Fruit fly (Drosophila melanogaster) whole organism, wandering third instar larva: ENCODE measurements around the gene simj.

Source experiments
- Abd-B ChIP-seq: fragments of >200 bp; optimal IDR thresholded peaks from 2 replicates; lab custom pipeline; 2017; ENCODE audit warnings: missing biosample characterization, missing genetic modification characterization
- CG32264 ChIP-seq: fragments of 200-800 bp; sonication (Bioruptor generic); optimal IDR thresholded peaks from 2 replicates; lab custom pipeline; 2016; ENCODE audit warnings: missing biosample characterization, missing genetic modification characterization
- CG9705 ChIP-seq: fragments of 200-800 bp; sonication (Bioruptor generic); optimal IDR thresholded peaks from 2 replicates; lab custom pipeline; 2018; ENCODE audit warnings: missing biosample characterization, mild to moderate bottlenecking, missing genetic modification characterization
- CrebA ChIP-seq: fragments of 200-800 bp; sonication (Bioruptor generic); optimal IDR thresholded peaks from 2 replicates; lab custom pipeline; 2016; ENCODE audit warnings: missing biosample characterization, mild to moderate bottlenecking, missing genetic modification characterization, borderline replicate concordance
- Dif ChIP-seq: fragments of 200-275, 200-300 bp; sonication (Bioruptor generic); optimal IDR thresholded peaks from 2 replicates; lab custom pipeline; 2018; ENCODE audit warnings: missing biosample characterization, missing genetic modification characterization; ENCODE audit not compliant: partially characterized antibody
- GATAd ChIP-seq: sonication (Bioruptor generic); optimal IDR thresholded peaks from 2 replicates; lab custom pipeline; 2016; ENCODE audit warnings: missing biosample characterization, missing genetic modification characterization
- Hnf4 ChIP-seq: fragments of 200-800 bp; sonication (Bioruptor generic); optimal IDR thresholded peaks from 2 replicates; lab custom pipeline; 2016; ENCODE audit warnings: missing biosample characterization, mild to moderate bottlenecking, missing genetic modification characterization
- Hr78 ChIP-seq: fragments of >200 bp; optimal IDR thresholded peaks from 2 replicates; lab custom pipeline; 2017; ENCODE audit warnings: missing biosample characterization, missing genetic modification characterization
- Hr83 ChIP-seq: fragments of 200-300 bp; sonication (Bioruptor generic); optimal IDR thresholded peaks from 2 replicates; lab custom pipeline; 2016; ENCODE audit warnings: missing biosample characterization, mild to moderate bottlenecking, missing genetic modification characterization, moderate library complexity; ENCODE audit not compliant: poor library complexity, severe bottlenecking
- Jra ChIP-seq: sonication (Bioruptor generic); optimal IDR thresholded peaks from 2 replicates; lab custom pipeline; 2016; ENCODE audit warnings: missing biosample characterization, missing genetic modification characterization
- Mio ChIP-seq: sonication (Bioruptor generic); optimal IDR thresholded peaks from 2 replicates; lab custom pipeline; 2016; ENCODE audit warnings: missing biosample characterization, missing genetic modification characterization
- Myc ChIP-seq: fragments of >200 bp; optimal IDR thresholded peaks from 2 replicates; lab custom pipeline; 2017
- N ChIP-seq: fragments of >200 bp; optimal IDR thresholded peaks from 2 replicates; lab custom pipeline; 2018; ENCODE audit warnings: missing biosample characterization, missing external identifiers, missing genetic modification characterization
- OdsH ChIP-seq: fragments of 200-800 bp; sonication (Bioruptor generic); optimal IDR thresholded peaks from 2 replicates; lab custom pipeline; 2016; ENCODE audit warnings: missing biosample characterization, mild to moderate bottlenecking, missing genetic modification characterization
- Rel ChIP-seq, 2 experiments: fragments of 200-800 bp; sonication (Bioruptor generic) in 1 of 2; optimal IDR thresholded peaks; 2 replicates in 1 of 2; 3 replicates in 1 of 2; lab custom pipeline; 2016 to 2019; ENCODE audit warnings: mild to moderate bottlenecking in 2 of 2, missing biosample characterization in 2 of 2, missing genetic modification characterization in 2 of 2, moderate library complexity in 1 of 2
- Sp1 ChIP-seq: fragments of 200-800 bp; sonication (Bioruptor generic); optimal IDR thresholded peaks from 3 replicates; lab custom pipeline; 2019; ENCODE audit warnings: missing biosample characterization, mild to moderate bottlenecking, missing genetic modification characterization, moderate library complexity
- Vsx2 ChIP-seq: fragments of 200-300, 225-300 bp; sonication (Bioruptor generic); optimal IDR thresholded peaks from 2 replicates; lab custom pipeline; 2018; ENCODE audit warnings: missing biosample characterization, missing genetic modification characterization; ENCODE audit not compliant: partially characterized antibody
- br ChIP-seq: fragments of 200-800 bp; sonication (Bioruptor generic); optimal IDR thresholded peaks from 2 replicates; lab custom pipeline; 2016; ENCODE audit warnings: missing biosample characterization, missing genetic modification characterization
- brk ChIP-seq: fragments of 200-800 bp; sonication (Bioruptor generic); optimal IDR thresholded peaks from 2 replicates; lab custom pipeline; 2016; ENCODE audit warnings: missing biosample characterization, mild to moderate bottlenecking, missing genetic modification characterization
- dl ChIP-seq, 2 experiments: fragments of 175-275, 200-275 bp in 1 of 2; fragments of 200-275 bp in 1 of 2; sonication (Bioruptor generic); optimal IDR thresholded peaks; lab custom pipeline; 2018; ENCODE audit warnings: mild to moderate bottlenecking in 2 of 2, missing biosample characterization in 2 of 2, missing genetic modification characterization in 2 of 2, moderate library complexity in 2 of 2; ENCODE audit not compliant: partially characterized antibody in 2 of 2, insufficient read depth in 1 of 2
- dsf ChIP-seq: sonication (Bioruptor generic); optimal IDR thresholded peaks from 2 replicates; lab custom pipeline; 2016; ENCODE audit warnings: missing biosample characterization, missing genetic modification characterization, borderline replicate concordance
- ey ChIP-seq: fragments of 200-800 bp; sonication (Bioruptor generic); optimal IDR thresholded peaks from 2 replicates; lab custom pipeline; 2016; ENCODE audit warnings: missing biosample characterization, missing genetic modification characterization
- foxo ChIP-seq, 2 experiments: fragments of 200-800 bp; sonication (Bioruptor generic); optimal IDR thresholded peaks; 2 replicates in 1 of 2; 3 replicates in 1 of 2; lab custom pipeline; 2016 to 2017; ENCODE audit warnings: missing biosample characterization in 2 of 2, missing genetic modification characterization in 2 of 2
- h ChIP-seq: fragments of 200-800 bp; sonication (Bioruptor generic); optimal IDR thresholded peaks from 3 replicates; lab custom pipeline; 2016; ENCODE audit warnings: missing biosample characterization, mild to moderate bottlenecking, missing genetic modification characterization
- jim ChIP-seq: fragments of 175-275, 200-325 bp; sonication (Bioruptor generic); optimal IDR thresholded peaks from 2 replicates; lab custom pipeline; 2016; ENCODE audit warnings: missing biosample characterization, mild to moderate bottlenecking, missing genetic modification characterization
- lola ChIP-seq: fragments of >200 bp; optimal IDR thresholded peaks from 2 replicates; lab custom pipeline; 2017; ENCODE audit warnings: missing biosample characterization, missing genetic modification characterization
- pan ChIP-seq: fragments of >200 bp; optimal IDR thresholded peaks from 2 replicates; lab custom pipeline; 2017
- psq ChIP-seq: fragments of 200-800 bp; sonication (Bioruptor generic); optimal IDR thresholded peaks from 3 replicates; lab custom pipeline; 2017; ENCODE audit warnings: missing biosample characterization, mild to moderate bottlenecking, missing genetic modification characterization, moderate library complexity
- rgr ChIP-seq: fragments of 200-800 bp; sonication (Bioruptor generic); optimal IDR thresholded peaks from 3 replicates; lab custom pipeline; 2016; ENCODE audit warnings: missing biosample characterization, mild to moderate bottlenecking, missing genetic modification characterization
- sage ChIP-seq: fragments of 200-800 bp; sonication (Bioruptor generic); optimal IDR thresholded peaks from 2 replicates; lab custom pipeline; 2016; ENCODE audit warnings: missing biosample characterization, mild to moderate bottlenecking, missing genetic modification characterization
- tai ChIP-seq: sonication (Bioruptor generic); optimal IDR thresholded peaks from 2 replicates; lab custom pipeline; 2016; ENCODE audit warnings: missing biosample characterization, missing genetic modification characterization
- usp ChIP-seq: fragments of >200 bp; optimal IDR thresholded peaks from 2 replicates; lab custom pipeline; 2017; ENCODE audit warnings: missing biosample characterization, missing genetic modification characterization
- woc ChIP-seq: sonication (Bioruptor generic); optimal IDR thresholded peaks from 2 replicates; lab custom pipeline; 2016; ENCODE audit warnings: missing biosample characterization, mild to moderate bottlenecking, missing genetic modification characterization

simj gene

DNA sequence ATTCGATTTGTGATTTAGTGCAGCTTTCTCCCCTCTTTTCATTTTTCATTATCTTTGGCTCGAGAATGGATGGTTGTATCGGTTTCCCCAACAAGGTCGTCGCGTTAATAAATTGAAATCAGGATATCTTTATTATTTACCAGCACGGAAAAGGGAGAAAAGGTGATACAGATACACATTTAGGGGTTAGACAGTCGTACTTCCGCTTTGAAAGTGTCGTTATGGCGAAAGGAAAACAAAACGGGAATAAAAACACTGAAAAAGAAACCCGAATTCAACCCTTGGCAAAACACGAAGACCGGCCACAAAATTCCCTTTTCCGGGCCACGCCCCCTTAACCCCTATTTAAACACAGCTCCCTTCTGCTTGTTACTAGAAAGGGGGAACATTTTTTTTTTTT, 20.0 kb downstream of the simj start:
- TF ChIP-seq dl (GFP tag; optimal IDR thresholded peaks at IDR 0.05; lab: Kevin White, UChicago; ENCODE audit: insufficient read depth in 1 of 2, partially characterized antibody in 2 of 2), result no peak
- TF ChIP-seq sage (GFP tag; lab: Kevin White, UChicago), result no peak
- no peak for TF ChIP-seq Hr78
- TF ChIP-seq Hr83 (GFP tag; lab: Kevin White, UChicago), result no peak
- TF ChIP-seq tai (GFP tag; lab: Kevin White, UChicago), result no peak
- no peak for TF ChIP-seq Mio (GFP tag; lab: Kevin White, UChicago)
- TF ChIP-seq Rel (GFP tag; optimal IDR thresholded peaks at IDR 0.05; lab: Kevin White, UChicago), result no peak
- TF ChIP-seq Rel (tag; optimal IDR thresholded peaks at IDR 0.05; lab: Kevin White, UChicago), result no peak
- no peak for TF ChIP-seq h (GFP tag; lab: Kevin White, UChicago)
- TF ChIP-seq foxo (GFP tag; optimal IDR thresholded peaks at IDR 0.05; lab: Kevin White, UChicago), result no peak
- no peak for TF ChIP-seq woc (GFP tag; lab: Kevin White, UChicago)
- no peak for TF ChIP-seq jim (GFP tag; lab: Kevin White, UChicago)
- no peak for TF ChIP-seq Myc
- TF ChIP-seq Dif (GFP tag; lab: Kevin White, UChicago), result no peak
- no peak for TF ChIP-seq lola
- no peak for TF ChIP-seq CrebA (GFP tag; lab: Kevin White, UChicago)
- no peak for TF ChIP-seq OdsH (GFP tag; lab: Kevin White, UChicago)
- TF ChIP-seq pan (lab: Kevin White, UChicago), result no peak
- no peak for TF ChIP-seq CG9705
- no peak for TF ChIP-seq ey (GFP tag; lab: Kevin White, UChicago)

dm6 chr3L:10686625-10687024, 22.1 kb downstream of the simj start:
- TF ChIP-seq Jra, result no peak
- TF ChIP-seq tai (GFP tag; lab: Kevin White, UChicago), result no peak
- no peak for TF ChIP-seq Dif (GFP tag; lab: Kevin White, UChicago)
- no peak for TF ChIP-seq sage (GFP tag; lab: Kevin White, UChicago)
- no peak for TF ChIP-seq woc (GFP tag; lab: Kevin White, UChicago)
- no peak for TF ChIP-seq Abd-B (GFP tag; lab: Kevin White, UChicago)
- no peak for TF ChIP-seq Mio (GFP tag; lab: Kevin White, UChicago)
- no peak for TF ChIP-seq CG32264 (GFP tag; lab: Kevin White, UChicago)
- no peak for TF ChIP-seq pan (lab: Kevin White, UChicago)
- no peak for TF ChIP-seq Rel (GFP tag; optimal IDR thresholded peaks at IDR 0.05; lab: Kevin White, UChicago)
- TF ChIP-seq Rel (tag; optimal IDR thresholded peaks at IDR 0.05; lab: Kevin White, UChicago), result no peak
- TF ChIP-seq Hr78, result no peak
- no peak for TF ChIP-seq usp (GFP tag; lab: Kevin White, UChicago)
- TF ChIP-seq h (GFP tag; lab: Kevin White, UChicago), result no peak
- TF ChIP-seq foxo (GFP tag; optimal IDR thresholded peaks at IDR 0.05; lab: Kevin White, UChicago), result no peak
- TF ChIP-seq Myc, result no peak
- no peak for TF ChIP-seq Sp1 (GFP tag; lab: Kevin White, UChicago)
- no peak for TF ChIP-seq dsf (GFP tag; lab: Kevin White, UChicago)

dm6 chr3L:10690904-10691408, 26.4 kb downstream of the simj start, which contains the start of gene CG11811:
Gene CG11811, plus strand, starts transcription at chr3L:10691024.
- TF ChIP-seq CG9705 (no peak), woc (GFP tag; lab: Kevin White, UChicago) (peak; percentile 8), Rel (GFP tag; optimal IDR thresholded peaks at IDR 0.05; lab: Kevin White, UChicago) (no peak), Rel (tag; optimal IDR thresholded peaks at IDR 0.05; lab: Kevin White, UChicago) (peak; percentile 11)

- TF ChIP-seq Rel (GFP tag; optimal IDR thresholded peaks at IDR 0.05; lab: Kevin White, UChicago) (no peak), Rel (tag; optimal IDR thresholded peaks at IDR 0.05; lab: Kevin White, UChicago) (peak; percentile 9), Hnf4 (GFP tag; lab: Kevin White, UChicago) (no peak), jim (GFP tag; lab: Kevin White, UChicago) (no peak)
- TF ChIP-seq, all 38 proteins: peak for 1
Measured at dm6 chr3L:10692459-10693217, 28.1 kb downstream of the simj start, which contains the start of gene CG33493. Gene CG33493, minus strand, starts transcription at chr3L:10693167.

DNA sequence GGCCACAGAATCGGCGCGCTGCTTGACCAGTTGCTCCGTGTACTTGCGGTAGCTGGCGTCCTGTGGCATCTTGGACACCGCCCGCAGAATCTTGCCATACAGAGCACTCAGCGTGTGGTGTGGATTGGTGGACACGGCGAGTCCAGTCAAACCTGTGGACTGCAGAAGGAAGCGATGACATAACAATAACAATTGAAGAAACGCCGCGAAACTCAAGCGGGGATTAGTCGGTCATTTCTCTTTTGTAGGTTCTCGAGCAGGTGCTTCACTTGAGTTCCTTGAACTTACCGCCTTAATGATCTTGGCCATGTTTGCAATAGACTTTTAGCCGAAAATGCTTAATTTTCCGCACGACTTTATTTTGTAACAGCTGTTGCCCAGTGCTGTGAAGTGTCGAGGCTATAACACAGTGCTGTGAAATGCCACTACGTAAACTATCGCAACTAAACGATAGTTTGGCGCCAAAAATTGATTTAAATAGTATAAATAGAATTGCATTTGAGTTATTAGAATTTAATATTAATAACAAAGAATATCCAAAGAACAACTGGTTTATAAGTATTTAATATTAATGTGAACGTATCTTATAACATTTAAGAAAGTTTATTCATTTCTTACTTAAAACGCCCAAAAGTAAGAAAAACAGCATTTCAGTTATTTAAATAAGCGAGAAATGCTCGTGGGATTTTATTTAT, 29.3 kb downstream of the simj start, which contains the start of gene ND-13B:
Gene ND-13B (minus strand): TSS at position 400 of the 695 bp plus-strand sequence.
- TF ChIP-seq ey (GFP tag; lab: Kevin White, UChicago), result no peak
- peak; percentile 42 for TF ChIP-seq Myc
- no peak for TF ChIP-seq Vsx2 (GFP tag; lab: Kevin White, UChicago)
- TF ChIP-seq GATAd, result no peak
- TF ChIP-seq CG9705, result peak; percentile 45
- peak; percentile 50 for TF ChIP-seq sage (GFP tag; lab: Kevin White, UChicago)
- TF ChIP-seq Hnf4 (GFP tag; lab: Kevin White, UChicago), result peak; percentile 61
- TF ChIP-seq tai (GFP tag; lab: Kevin White, UChicago), result no peak
- peak; percentile 52 for TF ChIP-seq rgr (GFP tag; lab: Kevin White, UChicago)
- peak; percentile 67 for TF ChIP-seq brk (GFP tag; lab: Kevin White, UChicago)
- peak; percentile 2 for TF ChIP-seq dsf (GFP tag; lab: Kevin White, UChicago)
- peak; percentile 61 for TF ChIP-seq Hr83 (GFP tag; lab: Kevin White, UChicago)
- no peak for TF ChIP-seq psq (GFP tag; lab: Kevin White, UChicago)
- TF ChIP-seq h (GFP tag; lab: Kevin White, UChicago), result peak; percentile 11
- peak; percentile 34 for TF ChIP-seq Jra
- TF ChIP-seq br (GFP tag; lab: Kevin White, UChicago), result peak; percentile 48
- TF ChIP-seq OdsH (GFP tag; lab: Kevin White, UChicago), result peak; percentile 17
- TF ChIP-seq N (GFP tag; lab: Kevin White, UChicago), result no peak
- TF ChIP-seq CrebA (GFP tag; lab: Kevin White, UChicago), result no peak
- TF ChIP-seq foxo (GFP tag; optimal IDR thresholded peaks at IDR 0.05; lab: Kevin White, UChicago), result peak in 1 of 2 experiments; percentile 49
